Fruit fly (Drosophila melanogaster) whole organism, embryonic: ENCODE data around the gene msn.

ENCODE experiments used
- Antp ChIP-seq: fragments of 200-800 bp; sonication (Bioruptor generic); optimal IDR thresholded peaks from 3 replicates; lab custom pipeline; 2016; ENCODE audit warnings: missing biosample characterization, missing genetic modification characterization
- BtbVII ChIP-seq: fragments of 200-800 bp; sonication (Bioruptor generic); optimal IDR thresholded peaks from 3 replicates; lab custom pipeline; 2017; ENCODE audit warnings: missing biosample characterization, mild to moderate bottlenecking, missing genetic modification characterization
- CG10543 ChIP-seq: fragments of 200-800 bp; sonication (Bioruptor generic); optimal IDR thresholded peaks from 3 replicates; lab custom pipeline; 2017; ENCODE audit warnings: missing biosample characterization, mild to moderate bottlenecking, missing genetic modification characterization, moderate library complexity
- CG11093 ChIP-seq: fragments of 200-800 bp; sonication (Bioruptor generic); IDR thresholded peaks from 3 replicates; pipeline ENCODE4 v1.3.6; 2022; ENCODE audit warnings: missing biosample characterization, missing genetic modification characterization
- CG11696 ChIP-seq: fragments of 200-800 bp; sonication (Bioruptor generic); IDR thresholded peaks from 2 replicates; pipeline ENCODE4 v1.3.6; 2022; ENCODE audit warnings: missing biosample characterization, missing genetic modification characterization
- CG12744 ChIP-seq: fragments of 200-800 bp; sonication (Bioruptor generic); optimal IDR thresholded peaks from 2 replicates; lab custom pipeline; 2016; ENCODE audit warnings: missing biosample characterization, missing genetic modification characterization
- CG14965 ChIP-seq: fragments of 200-800 bp; sonication (Bioruptor generic); optimal IDR thresholded peaks from 2 replicates; lab custom pipeline; 2016; ENCODE audit warnings: missing biosample characterization, missing genetic modification characterization, borderline replicate concordance
- CG15269 ChIP-seq: fragments of 200-800 bp; sonication (Bioruptor generic); optimal IDR thresholded peaks from 2 replicates; lab custom pipeline; 2018; ENCODE audit warnings: missing biosample characterization, mild to moderate bottlenecking, missing genetic modification characterization, moderate library complexity
- CG15696 ChIP-seq: fragments of 200-800 bp; sonication (Bioruptor generic); optimal IDR thresholded peaks from 2 replicates; lab custom pipeline; 2019; ENCODE audit warnings: missing biosample characterization, mild to moderate bottlenecking, missing genetic modification characterization, moderate library complexity
- CG17802 ChIP-seq: fragments of 200-800 bp; sonication (Bioruptor generic); optimal IDR thresholded peaks from 2 replicates; lab custom pipeline; 2018; ENCODE audit warnings: missing biosample characterization, mild to moderate bottlenecking, missing genetic modification characterization, moderate library complexity
- CG2202 ChIP-seq: fragments of 200-800 bp; sonication (Bioruptor generic); optimal IDR thresholded peaks from 2 replicates; lab custom pipeline; 2018; ENCODE audit warnings: missing biosample characterization, mild to moderate bottlenecking, missing genetic modification characterization
- CG31388 ChIP-seq: fragments of 200-800 bp; sonication (Bioruptor generic); optimal IDR thresholded peaks from 2 replicates; lab custom pipeline; 2016; ENCODE audit warnings: missing biosample characterization, missing genetic modification characterization
- CG31441 ChIP-seq: fragments of 200-800 bp; sonication (Bioruptor generic); IDR thresholded peaks from 2 replicates; pipeline ENCODE4 v1.3.6; 2022; ENCODE audit warnings: missing biosample characterization, missing genetic modification characterization
- CG34422 ChIP-seq: fragments of 200-800 bp; sonication (Bioruptor generic); IDR thresholded peaks from 3 replicates; pipeline ENCODE4 v1.3.6; 2022; ENCODE audit warnings: missing biosample characterization, missing genetic modification characterization
- CG3995 ChIP-seq: fragments of 200-800 bp; sonication (Bioruptor generic); optimal IDR thresholded peaks from 3 replicates; lab custom pipeline; 2016; ENCODE audit warnings: missing biosample characterization, missing genetic modification characterization
- CG4707 ChIP-seq: fragments of 200-800 bp; sonication (Bioruptor generic); optimal IDR thresholded peaks from 2 replicates; lab custom pipeline; 2018; ENCODE audit warnings: missing biosample characterization, mild to moderate bottlenecking, missing genetic modification characterization, moderate library complexity
- CG4730 ChIP-seq: fragments of 200-800 bp; sonication (Bioruptor generic); IDR thresholded peaks from 2 replicates; pipeline ENCODE4 v1.3.6; 2022; ENCODE audit warnings: missing biosample characterization, missing genetic modification characterization
- CG5245 ChIP-seq: fragments of 200-800 bp; sonication (Bioruptor generic); optimal IDR thresholded peaks from 3 replicates; lab custom pipeline; 2016; ENCODE audit warnings: missing biosample characterization, missing genetic modification characterization
- CG6272 ChIP-seq: fragments of 200-800 bp; sonication (Bioruptor generic); IDR thresholded peaks from 2 replicates; pipeline ENCODE4 v1.3.6; 2022; ENCODE audit warnings: missing biosample characterization, missing genetic modification characterization
- CG6654 ChIP-seq: fragments of 200-800 bp; sonication (Bioruptor generic); optimal IDR thresholded peaks from 2 replicates; lab custom pipeline; 2017; ENCODE audit warnings: missing biosample characterization, mild to moderate bottlenecking, missing genetic modification characterization
- CG6854 ChIP-seq: fragments of 200-800 bp; sonication (Bioruptor generic); optimal IDR thresholded peaks from 3 replicates; lab custom pipeline; 2017; ENCODE audit warnings: missing biosample characterization, mild to moderate bottlenecking, missing genetic modification characterization
- CG7786 ChIP-seq: fragments of 200-800 bp; sonication (Bioruptor generic); optimal IDR thresholded peaks from 2 replicates; lab custom pipeline; 2016; ENCODE audit warnings: missing biosample characterization, missing genetic modification characterization
- CG8089 ChIP-seq: fragments of 200-800 bp; sonication (Bioruptor generic); optimal IDR thresholded peaks from 3 replicates; lab custom pipeline; 2016; ENCODE audit warnings: missing biosample characterization, missing genetic modification characterization
- CG9215 ChIP-seq: fragments of 200-800 bp; sonication (Bioruptor generic); IDR thresholded peaks from 2 replicates; pipeline ENCODE4 v1.3.6; 2022; ENCODE audit warnings: missing biosample characterization, missing genetic modification characterization
- CoRest ChIP-seq: fragments of 200-800 bp; sonication (Bioruptor generic); optimal IDR thresholded peaks from 3 replicates; lab custom pipeline; 2018; ENCODE audit warnings: missing biosample characterization, mild to moderate bottlenecking, missing genetic modification characterization, moderate library complexity
- D19B ChIP-seq: fragments of 200-800 bp; sonication (Bioruptor generic); optimal IDR thresholded peaks from 2 replicates; lab custom pipeline; 2017; ENCODE audit warnings: missing biosample characterization, mild to moderate bottlenecking, missing genetic modification characterization
- Dip2 ChIP-seq: fragments of 200-800 bp; sonication (Bioruptor generic); IDR thresholded peaks from 2 replicates; pipeline ENCODE4 v1.3.6; 2022; ENCODE audit warnings: missing biosample characterization, missing genetic modification characterization
- Hmr ChIP-seq: fragments of 200-800 bp; sonication (Bioruptor generic); optimal IDR thresholded peaks from 3 replicates; lab custom pipeline; 2017; ENCODE audit warnings: mild to moderate bottlenecking, missing biosample characterization, missing genetic modification reagents, missing genetic modification characterization
- Lhr ChIP-seq: fragments of 200-800 bp; sonication (Bioruptor generic); optimal IDR thresholded peaks from 3 replicates; lab custom pipeline; 2017; ENCODE audit warnings: mild to moderate bottlenecking, missing biosample characterization, missing genetic modification reagents, missing genetic modification characterization
- MESR4 ChIP-seq: fragments of 200-800 bp; sonication (Bioruptor generic); optimal IDR thresholded peaks from 2 replicates; lab custom pipeline; 2018; ENCODE audit warnings: missing biosample characterization, mild to moderate bottlenecking, missing genetic modification characterization, moderate library complexity
- NfI ChIP-seq: fragments of 200-800 bp; sonication (Bioruptor generic); optimal IDR thresholded peaks from 3 replicates; lab custom pipeline; 2018; ENCODE audit warnings: missing biosample characterization, mild to moderate bottlenecking, missing genetic modification characterization, moderate library complexity
- Oli ChIP-seq: fragments of 200-800 bp; sonication (Bioruptor generic); optimal IDR thresholded peaks from 2 replicates; lab custom pipeline; 2018; ENCODE audit warnings: missing biosample characterization, mild to moderate bottlenecking, missing genetic modification characterization, moderate library complexity
- Side ChIP-seq: fragments of 200-800 bp; sonication (Bioruptor generic); optimal IDR thresholded peaks from 2 replicates; lab custom pipeline; 2016; ENCODE audit warnings: missing biosample characterization, missing genetic modification characterization
- Usf ChIP-seq: fragments of 200-800 bp; sonication (Bioruptor generic); optimal IDR thresholded peaks from 2 replicates; lab custom pipeline; 2017; ENCODE audit warnings: missing genotype, missing biosample characterization, missing genetic modification characterization
- cad ChIP-seq: fragments of >200 bp; optimal IDR thresholded peaks from 2 replicates; lab custom pipeline; 2017; ENCODE audit warnings: missing biosample characterization, missing genetic modification characterization
- crp ChIP-seq, 2 experiments: fragments of 200-800 bp; sonication (Bioruptor generic); optimal IDR thresholded peaks; 2 replicates in 1 of 2; 3 replicates in 1 of 2; lab custom pipeline; 2017; ENCODE audit warnings: missing biosample characterization in 2 of 2, missing genetic modification characterization in 2 of 2, mild to moderate bottlenecking in 1 of 2, moderate library complexity in 1 of 2
- da ChIP-seq: fragments of 200-800 bp; sonication (Bioruptor generic); optimal IDR thresholded peaks from 2 replicates; lab custom pipeline; 2016; ENCODE audit warnings: missing biosample characterization, missing genetic modification characterization
- dm ChIP-seq: fragments of 200-800 bp; sonication (Bioruptor generic); optimal IDR thresholded peaks from 3 replicates; lab custom pipeline; 2016; ENCODE audit warnings: missing biosample characterization, missing genetic modification characterization
- emc ChIP-seq: fragments of 200-800 bp; sonication (Bioruptor generic); optimal IDR thresholded peaks from 2 replicates; lab custom pipeline; 2016; ENCODE audit warnings: missing biosample characterization, missing genetic modification characterization
- p53 ChIP-seq: fragments of 200-800 bp; sonication (Bioruptor generic); optimal IDR thresholded peaks from 2 replicates; lab custom pipeline; 2016; ENCODE audit warnings: missing biosample characterization, missing genetic modification characterization
- pros ChIP-seq: fragments of 200-800 bp; sonication (Bioruptor generic); optimal IDR thresholded peaks from 3 replicates; lab custom pipeline; 2019; ENCODE audit warnings: missing biosample characterization, mild to moderate bottlenecking, missing genetic modification characterization, moderate library complexity
- pum ChIP-seq: fragments of 200-800 bp; sonication (Bioruptor generic); optimal IDR thresholded peaks from 2 replicates; lab custom pipeline; 2016; ENCODE audit warnings: missing biosample characterization, missing genetic modification characterization
- ranshi ChIP-seq: fragments of 200-800 bp; sonication (Bioruptor generic); IDR thresholded peaks from 2 replicates; pipeline ENCODE4 v1.3.6; 2022; ENCODE audit warnings: missing biosample characterization, missing genetic modification characterization
- schlank ChIP-seq: fragments of 200-800 bp; sonication (Bioruptor generic); optimal IDR thresholded peaks from 2 replicates; lab custom pipeline; 2018; ENCODE audit warnings: missing biosample characterization, mild to moderate bottlenecking, missing genetic modification characterization
- sr ChIP-seq: fragments of 200-800 bp; sonication (Bioruptor generic); IDR thresholded peaks from 3 replicates; pipeline ENCODE4 v1.3.6; 2022; ENCODE audit warnings: missing biosample characterization, missing genetic modification characterization
- tio ChIP-seq: fragments of 200-800 bp; sonication (Bioruptor generic); optimal IDR thresholded peaks from 2 replicates; lab custom pipeline; 2017; ENCODE audit warnings: missing biosample characterization, missing genetic modification characterization, inconsistent platforms
- ttk ChIP-seq: fragments of 200-800 bp; sonication (Bioruptor generic); IDR thresholded peaks from 2 replicates; pipeline ENCODE4 v2.1.2; 2022; ENCODE audit warnings: missing biosample characterization, missing genetic modification characterization
- yki ChIP-seq: fragments of >200 bp; optimal IDR thresholded peaks from 3 replicates; lab custom pipeline; 2018
- zen2 ChIP-seq: fragments of 200-800 bp; sonication (Bioruptor generic); IDR thresholded peaks from 3 replicates; pipeline ENCODE4 v1.3.6; 2022; ENCODE audit warnings: missing biosample characterization, missing genetic modification characterization; ENCODE audit not compliant: partially characterized antibody
- zf30C ChIP-seq: fragments of 200-800 bp; sonication (Bioruptor generic); optimal IDR thresholded peaks from 3 replicates; lab custom pipeline; 2018; ENCODE audit warnings: missing biosample characterization, mild to moderate bottlenecking, missing genetic modification characterization

Gene msn

dm6 chr3L:2584119-2584805, 2.1 kb downstream of the msn start (continued):
- peak; percentile 56 for TF ChIP-seq CG6654
- peak; percentile 92 for TF ChIP-seq Hmr (GFP tag; lab: Kevin White, UChicago)
- TF ChIP-seq Antp (GFP tag; lab: Kevin White, UChicago) = peak; percentile 71
- no peak for TF ChIP-seq cad (GFP tag; lab: Kevin White, UChicago)
- peak; percentile 56 for TF ChIP-seq CG2202
- peak; percentile 14; the same call in 1 of the 2 replicates for TF ChIP-seq ttk (GFP tag; lab: Robert Waterston, UW)
- TF ChIP-seq CG17802 = peak; percentile 15
- TF ChIP-seq CG15269 (tag; lab: Kevin White, UChicago) = peak; percentile 89
- peak; percentile 20 for TF ChIP-seq schlank (tag; lab: Kevin White, UChicago)
- TF ChIP-seq yki (lab: Kevin White, UChicago) = no peak
- peak; percentile 87 for TF ChIP-seq CG31441 (GFP tag; lab: Robert Waterston, UW)
- peak; percentile 75 for TF ChIP-seq CG7786
- peak; percentile 59 for TF ChIP-seq CG8089 (GFP tag; lab: Kevin White, UChicago)
- no peak for TF ChIP-seq MESR4 (GFP tag; lab: Kevin White, UChicago)
- peak; percentile 13 for TF ChIP-seq CG14965 (GFP tag; lab: Kevin White, UChicago)
- TF ChIP-seq Lhr = peak; percentile 47
- peak; percentile 69 for TF ChIP-seq pum (GFP tag; lab: Kevin White, UChicago)
- TF ChIP-seq CG34422 (GFP tag; lab: Robert Waterston, UW) = peak; percentile 59; the same call in 1 of the 3 replicates
- TF ChIP-seq crp (GFP tag; optimal IDR thresholded peaks at IDR 0.05; lab: Kevin White, UChicago) = peak in 1 of 2 experiments; percentile 31
- peak; percentile 44 for TF ChIP-seq Usf (GFP tag; lab: Kevin White, UChicago)
- TF ChIP-seq da (GFP tag; lab: Kevin White, UChicago) = no peak
- TF ChIP-seq CG6854 = peak; percentile 50
- TF ChIP-seq CG6272 (GFP tag; lab: Robert Waterston, UW) = 0 out of 2 replicates have a peak, but pooled peaks have one; percentile 41
- peak; percentile 44; the same call in 2 of the 3 replicates for TF ChIP-seq sr (GFP tag; lab: Robert Waterston, UW)
- TF ChIP-seq tio (GFP tag; lab: Kevin White, UChicago) = peak; percentile 80
- TF ChIP-seq Oli (tag; lab: Kevin White, UChicago) = peak; percentile 90
- TF ChIP-seq zf30C (GFP tag; lab: Kevin White, UChicago) = no peak
- TF ChIP-seq CG3995 (GFP tag; lab: Kevin White, UChicago) = peak; percentile 10
- TF ChIP-seq NfI = peak; percentile 82
- TF ChIP-seq Side (GFP tag; lab: Kevin White, UChicago) = peak; percentile 50
- TF ChIP-seq CG5245 (GFP tag; lab: Kevin White, UChicago) = peak; percentile 63
- peak; percentile 66 for TF ChIP-seq CG9215 (GFP tag; lab: Robert Waterston, UW)
- TF ChIP-seq D19B = peak; percentile 47
- peak; percentile 55 for TF ChIP-seq CG4707 (GFP tag; lab: Kevin White, UChicago)
- TF ChIP-seq emc = no peak
- TF ChIP-seq CoRest (tag; lab: Kevin White, UChicago) = peak; percentile 90
- no peak for TF ChIP-seq p53 (GFP tag; lab: Kevin White, UChicago)
- TF ChIP-seq CG11696 (GFP tag; lab: Robert Waterston, UW) = peak; percentile 93
- TF ChIP-seq pros (GFP tag; lab: Kevin White, UChicago) = peak; percentile 91
- peak; percentile 58; the same call in 2 of the 3 replicates for TF ChIP-seq CG11093 (GFP tag; lab: Robert Waterston, UW)
- TF ChIP-seq CG31388 (GFP tag; lab: Kevin White, UChicago) = peak; percentile 45
- TF ChIP-seq ranshi (GFP tag; lab: Robert Waterston, UW) = no peak
- TF ChIP-seq CG4730 (GFP tag; lab: Robert Waterston, UW) = peak; percentile 48
- TF ChIP-seq CG10543 (GFP tag; lab: Kevin White, UChicago) = peak; percentile 78
- no peak for TF ChIP-seq zen2 (GFP tag; lab: Robert Waterston, UW)
- peak; percentile 69 for TF ChIP-seq CG12744 (GFP tag; lab: Kevin White, UChicago)
- 0 out of 2 replicates have a peak, but pooled peaks have one; percentile 13 for TF ChIP-seq Dip2 (GFP tag; lab: Robert Waterston, UW)
- TF ChIP-seq dm (GFP tag; lab: Kevin White, UChicago) = peak; percentile 68
- TF ChIP-seq CG15696 (tag; lab: Kevin White, UChicago) = peak; percentile 33
- peak; percentile 89 for TF ChIP-seq BtbVII (GFP tag; lab: Kevin White, UChicago)
